Fruit fly (Drosophila melanogaster) whole organism, embryonic: ENCODE results near the gene CG18577.
A peak's percentile ranks its signal among the peaks of the same experiment; 100 is the strongest.

Experiments
- CG10979 ChIP-seq: fragments of 200-800 bp; sonication (Bioruptor generic); optimal IDR thresholded peaks from 2 replicates; lab custom pipeline; 2018; ENCODE audit warnings: missing biosample characterization, mild to moderate bottlenecking, missing genetic modification characterization, moderate library complexity
- CG11723 ChIP-seq: fragments of 200-800 bp; sonication (Bioruptor generic); optimal IDR thresholded peaks from 2 replicates; lab custom pipeline; 2017; ENCODE audit warnings: missing biosample characterization, mild to moderate bottlenecking, missing genetic modification characterization
- CG13296 ChIP-seq: fragments of 200-800 bp; sonication (Bioruptor generic); optimal IDR thresholded peaks from 3 replicates; lab custom pipeline; 2018; ENCODE audit warnings: missing biosample characterization, mild to moderate bottlenecking, missing genetic modification characterization
- CG15269 ChIP-seq: fragments of 200-800 bp; sonication (Bioruptor generic); optimal IDR thresholded peaks from 2 replicates; lab custom pipeline; 2018; ENCODE audit warnings: missing biosample characterization, mild to moderate bottlenecking, missing genetic modification characterization, moderate library complexity
- CG17385 ChIP-seq: fragments of 200-800 bp; sonication (Bioruptor generic); optimal IDR thresholded peaks from 3 replicates; lab custom pipeline; 2018; ENCODE audit warnings: missing biosample characterization, mild to moderate bottlenecking, missing genetic modification characterization
- CG2202 ChIP-seq: fragments of 200-800 bp; sonication (Bioruptor generic); optimal IDR thresholded peaks from 2 replicates; lab custom pipeline; 2018; ENCODE audit warnings: missing biosample characterization, mild to moderate bottlenecking, missing genetic modification characterization
- CG30020 ChIP-seq: fragments of 200-800 bp; optimal IDR thresholded peaks from 2 replicates; lab custom pipeline; 2019; ENCODE audit warnings: missing biosample characterization, mild to moderate bottlenecking, missing genetic modification characterization, moderate library complexity
- CG31441 ChIP-seq: fragments of 200-800 bp; sonication (Bioruptor generic); IDR thresholded peaks from 2 replicates; pipeline ENCODE4 v1.3.6; 2022; ENCODE audit warnings: missing biosample characterization, missing genetic modification characterization
- CG32532 ChIP-seq: fragments of 200-800 bp; sonication (Bioruptor generic); IDR thresholded peaks from 2 replicates; pipeline ENCODE4 v1.3.6; 2022; ENCODE audit warnings: missing biosample characterization, missing genetic modification characterization
- CG33557 ChIP-seq: fragments of 200-800 bp; sonication (Bioruptor generic); optimal IDR thresholded peaks from 2 replicates; lab custom pipeline; 2019; ENCODE audit warnings: missing biosample characterization, mild to moderate bottlenecking, missing genetic modification characterization, moderate library complexity
- CG34376 ChIP-seq: fragments of 200-800 bp; sonication (Bioruptor generic); optimal IDR thresholded peaks from 2 replicates; lab custom pipeline; 2018; ENCODE audit warnings: missing biosample characterization, mild to moderate bottlenecking, missing genetic modification characterization
- CG43689 ChIP-seq: fragments of 200-800 bp; sonication (Bioruptor generic); IDR thresholded peaks from 2 replicates; pipeline ENCODE4 v1.3.6; 2022; ENCODE audit warnings: missing biosample characterization, missing genetic modification characterization
- CG4820 ChIP-seq: fragments of 200-800 bp; sonication (Bioruptor generic); optimal IDR thresholded peaks from 3 replicates; lab custom pipeline; 2016; ENCODE audit warnings: missing biosample characterization, missing genetic modification characterization
- CG7357 ChIP-seq: fragments of 200-800 bp; sonication (Bioruptor generic); IDR thresholded peaks from 3 replicates; pipeline ENCODE4 v1.3.6; 2022; ENCODE audit warnings: missing biosample characterization, missing genetic modification characterization
- Dfd ChIP-seq, 2 experiments: fragments of >200 bp; optimal IDR thresholded peaks; 2 replicates each; lab custom pipeline; 2017; ENCODE audit warnings: missing biosample characterization in 2 of 2, missing genetic modification characterization in 2 of 2
- Dref ChIP-seq: fragments of 200-800 bp; sonication (Bioruptor generic); IDR thresholded peaks from 2 replicates; pipeline ENCODE4 v1.3.6; 2022; ENCODE audit warnings: missing biosample characterization, missing genetic modification characterization
- Eip74EF ChIP-seq, 2 experiments: fragments of 200-800 bp in 1 of 2; fragments of >200 bp in 1 of 2; sonication (Bioruptor generic) in 1 of 2; optimal IDR thresholded peaks; 2 replicates each; lab custom pipeline; 2017 to 2019; ENCODE audit warnings: missing biosample characterization in 2 of 2, missing genetic modification characterization in 2 of 2, mild to moderate bottlenecking in 1 of 2, moderate library complexity in 1 of 2
- Ets65A ChIP-seq: fragments of 200-800 bp; sonication (Bioruptor generic); peaks from one replicate; lab custom pipeline; 2016; ENCODE audit warnings: missing biosample characterization, missing genetic modification characterization
- Gsc ChIP-seq: fragments of 200-800 bp; sonication (Bioruptor generic); IDR thresholded peaks from 2 replicates; pipeline ENCODE4 v1.3.6; 2022; ENCODE audit warnings: missing biosample characterization, missing genetic modification characterization
- Hmx ChIP-seq: fragments of 200-800 bp; sonication (Bioruptor generic); optimal IDR thresholded peaks from 2 replicates; lab custom pipeline; 2016; ENCODE audit warnings: missing biosample characterization, missing genetic modification characterization
- Hsf ChIP-seq: fragments of 200-800 bp; sonication (Bioruptor generic); optimal IDR thresholded peaks from 3 replicates; lab custom pipeline; 2016; ENCODE audit warnings: missing biosample characterization, missing genetic modification characterization
- Mad ChIP-seq: fragments of 200-800 bp; sonication (Bioruptor generic); optimal IDR thresholded peaks from 2 replicates; lab custom pipeline; 2016; ENCODE audit warnings: missing biosample characterization, missing genetic modification characterization
- Nf-YB ChIP-seq: fragments of 200-800 bp; sonication (Bioruptor generic); optimal IDR thresholded peaks from 3 replicates; lab custom pipeline; 2019; ENCODE audit warnings: missing biosample characterization, mild to moderate bottlenecking, missing genetic modification characterization, moderate library complexity
- Ssrp ChIP-seq: fragments of 200-800 bp; sonication (Bioruptor generic); optimal IDR thresholded peaks from 2 replicates; lab custom pipeline; 2018; ENCODE audit warnings: missing biosample characterization, mild to moderate bottlenecking, missing genetic modification characterization, moderate library complexity
- Stat92E ChIP-seq, 3 experiments: fragments of >200 bp in 2 of 3; fragments of 200-800 bp in 1 of 3; sonication (Bioruptor generic) in 1 of 3; optimal IDR thresholded peaks; 2 replicates each; lab custom pipeline; 2017 to 2019; ENCODE audit warnings: missing biosample characterization in 3 of 3, missing genetic modification characterization in 3 of 3, mild to moderate bottlenecking in 1 of 3, moderate library complexity in 1 of 3
- ab ChIP-seq: fragments of 200-800 bp; sonication (Bioruptor generic); optimal IDR thresholded peaks from 2 replicates; lab custom pipeline; 2016; ENCODE audit warnings: missing biosample characterization, missing genetic modification characterization
- aop ChIP-seq: fragments of 200-800 bp; sonication (Bioruptor generic); IDR thresholded peaks from 2 replicates; pipeline ENCODE4 v1.3.6; 2022; ENCODE audit warnings: missing biosample characterization, missing genetic modification characterization
- ase ChIP-seq: fragments of 200-800 bp; sonication (Bioruptor generic); IDR thresholded peaks from 3 replicates; pipeline ENCODE4 v1.3.6; 2022; ENCODE audit warnings: missing biosample characterization, missing genetic modification characterization
- ato ChIP-seq: fragments of 200-800 bp; sonication (Bioruptor generic); IDR thresholded peaks from 2 replicates; pipeline ENCODE4 v1.3.6; 2022; ENCODE audit warnings: missing biosample characterization, missing genetic modification characterization; ENCODE audit not compliant: partially characterized antibody
- bbx ChIP-seq: fragments of 200-800 bp; sonication (Bioruptor generic); IDR thresholded peaks from 2 replicates; pipeline ENCODE4 v1.3.6; 2022; ENCODE audit warnings: missing biosample characterization, missing genetic modification characterization; ENCODE audit not compliant: partially characterized antibody
- chn ChIP-seq: fragments of 200-800 bp; sonication (Bioruptor generic); optimal IDR thresholded peaks from 2 replicates; lab custom pipeline; 2016; ENCODE audit warnings: missing biosample characterization, missing genetic modification characterization
- cwo ChIP-seq: fragments of 200-800 bp; sonication (Bioruptor generic); optimal IDR thresholded peaks from 3 replicates; lab custom pipeline; 2017; ENCODE audit warnings: missing biosample characterization, missing genetic modification characterization, mild to moderate bottlenecking, moderate library complexity, missing genetic modification reagents
- dpn ChIP-seq, 2 experiments: fragments of 200-800 bp; sonication (Bioruptor generic); optimal IDR thresholded peaks; 3 replicates each; lab custom pipeline; 2016; ENCODE audit warnings: missing biosample characterization in 2 of 2, missing genetic modification characterization in 2 of 2
- esg ChIP-seq: fragments of 200-800 bp; sonication (Bioruptor generic); conservative IDR thresholded peaks from 2 replicates; pipeline ENCODE4 v1.3.6; 2022; ENCODE audit warnings: missing biosample characterization, missing genetic modification characterization
- gce ChIP-seq: fragments of 200-800 bp; sonication (Bioruptor generic); IDR thresholded peaks from 3 replicates; pipeline ENCODE4 v1.3.6; 2022; ENCODE audit warnings: missing biosample characterization, missing genetic modification characterization
- gcm ChIP-seq: fragments of 200-800 bp; sonication (Bioruptor generic); optimal IDR thresholded peaks from 2 replicates; lab custom pipeline; 2019; ENCODE audit warnings: missing biosample characterization, mild to moderate bottlenecking, missing genetic modification characterization, moderate library complexity
- gem ChIP-seq: fragments of 200-800 bp; sonication (Bioruptor generic); optimal IDR thresholded peaks from 2 replicates; lab custom pipeline; 2019; ENCODE audit warnings: missing biosample characterization, mild to moderate bottlenecking, missing genetic modification characterization, moderate library complexity
- grau ChIP-seq: fragments of 200-800 bp; optimal IDR thresholded peaks from 3 replicates; lab custom pipeline; 2019; ENCODE audit warnings: missing biosample characterization, mild to moderate bottlenecking, missing genetic modification characterization, moderate library complexity
- grn ChIP-seq: fragments of 200-800 bp; sonication (Bioruptor generic); optimal IDR thresholded peaks from 3 replicates; lab custom pipeline; 2017; ENCODE audit warnings: missing biosample characterization, missing genetic modification characterization
- inv ChIP-seq: fragments of 200-800 bp; sonication (Bioruptor generic); IDR thresholded peaks from 2 replicates; pipeline ENCODE4 v1.3.6; 2022; ENCODE audit warnings: missing biosample characterization, missing genetic modification characterization; ENCODE audit not compliant: partially characterized antibody
- luna ChIP-seq: fragments of 200-800 bp; sonication (Bioruptor generic); optimal IDR thresholded peaks from 2 replicates; lab custom pipeline; 2016; ENCODE audit warnings: missing biosample characterization, missing genetic modification characterization
- mld ChIP-seq: fragments of 200-800 bp; sonication (Bioruptor generic); IDR thresholded peaks from 3 replicates; pipeline ENCODE4 v1.3.6; 2022; ENCODE audit warnings: missing biosample characterization, missing genetic modification characterization; ENCODE audit not compliant: partially characterized antibody
- nom ChIP-seq: fragments of 200-800 bp; sonication (Bioruptor generic); optimal IDR thresholded peaks from 2 replicates; lab custom pipeline; 2017; ENCODE audit warnings: missing biosample characterization, missing genetic modification characterization, mild to moderate bottlenecking, moderate library complexity, missing genetic modification reagents
- otp ChIP-seq: fragments of 200-800 bp; sonication (Bioruptor generic); IDR thresholded peaks from 3 replicates; pipeline ENCODE4, ENCODE4 v1.3.6; 2022; ENCODE audit warnings: missing biosample characterization, missing genetic modification characterization
- row ChIP-seq: fragments of 200-800 bp; sonication (Bioruptor generic); IDR thresholded peaks from 3 replicates; pipeline ENCODE4 v1.3.6; 2022; ENCODE audit warnings: missing biosample characterization, missing genetic modification characterization
- stwl ChIP-seq: fragments of 200-800 bp; sonication (Bioruptor generic); optimal IDR thresholded peaks from 3 replicates; lab custom pipeline; 2018; ENCODE audit warnings: missing biosample characterization, mild to moderate bottlenecking, missing genetic modification characterization, moderate library complexity
- trem ChIP-seq: fragments of 200-800 bp; optimal IDR thresholded peaks from 3 replicates; lab custom pipeline; 2019; ENCODE audit warnings: missing biosample characterization, mild to moderate bottlenecking, missing genetic modification characterization, moderate library complexity
- unpg ChIP-seq: fragments of 200-800 bp; sonication (Bioruptor generic); optimal IDR thresholded peaks from 3 replicates; lab custom pipeline; 2018; ENCODE audit warnings: missing biosample characterization, mild to moderate bottlenecking, missing genetic modification characterization, moderate library complexity
- usp ChIP-seq: fragments of >200 bp; optimal IDR thresholded peaks from 2 replicates; lab custom pipeline; 2017; ENCODE audit warnings: missing biosample characterization, missing genetic modification characterization
- vnd ChIP-seq: fragments of 200-800 bp; sonication (Bioruptor generic); IDR thresholded peaks from 3 replicates; pipeline ENCODE4 v1.3.6; 2022; ENCODE audit warnings: missing biosample characterization, missing genetic modification characterization; ENCODE audit not compliant: partially characterized antibody
- yki ChIP-seq: fragments of >200 bp; optimal IDR thresholded peaks from 3 replicates; lab custom pipeline; 2018

Gene CG18577

dm6 chr3R:11199227-11199835, 3.4 kb downstream of the CG18577 start (continued):
- TF ChIP-seq Ssrp (no peak), CG4820 (GFP tag; lab: Kevin White, UChicago) (no peak), Hsf (GFP tag; lab: Kevin White, UChicago) (no peak), ab (GFP tag; lab: Kevin White, UChicago) (no peak), CG34376 (GFP tag; lab: Kevin White, UChicago) (peak; percentile 64), Mad (GFP tag; lab: Kevin White, UChicago) (no peak), gem (tag; lab: Kevin White, UChicago) (peak; percentile 41), Nf-YB (GFP tag; lab: Kevin White, UChicago) (no peak), nom (GFP tag; lab: Kevin White, UChicago) (no peak), usp (no peak), cwo (GFP tag; lab: Kevin White, UChicago) (peak; percentile 86), Ets65A (GFP tag; lab: Kevin White, UChicago) (peak; percentile 25), mld (no peak), Dref (GFP tag; lab: Robert Waterston, UW) (no peak), CG15269 (no peak), CG31441 (GFP tag; lab: Robert Waterston, UW) (no peak), grau (tag; lab: Kevin White, UChicago) (no peak), unpg (GFP tag; lab: Kevin White, UChicago) (no peak), gce (GFP tag; lab: Robert Waterston, UW) (no peak), CG2202 (no peak), CG32532 (GFP tag; lab: Robert Waterston, UW) (no peak), inv (GFP tag; lab: Robert Waterston, UW) (no peak), Dfd (GFP tag; optimal IDR thresholded peaks at IDR 0.05; lab: Kevin White, UChicago) (no peak), CG43689 (GFP tag; lab: Robert Waterston, UW) (no peak), CG7357 (GFP tag; lab: Robert Waterston, UW) (no peak), luna (GFP tag; lab: Kevin White, UChicago) (no peak), stwl (no peak), dpn (GFP tag; optimal IDR thresholded peaks at IDR 0.05; lab: Kevin White, UChicago) (no peak), vnd (GFP tag; lab: Robert Waterston, UW) (0 out of 3 replicates have a peak, but pooled peaks have one; percentile 31), chn (GFP tag; lab: Kevin White, UChicago) (no peak), yki (lab: Kevin White, UChicago) (no peak), Stat92E (GFP tag; optimal IDR thresholded peaks at IDR 0.05; lab: Kevin White, UChicago) (no peak), Eip74EF (GFP tag; optimal IDR thresholded peaks at IDR 0.05; lab: Kevin White, UChicago) (no peak), CG17385 (GFP tag; lab: Kevin White, UChicago) (no peak), Gsc (GFP tag; lab: Robert Waterston, UW) (no peak), CG33557 (no peak), esg (GFP tag; lab: Robert Waterston, UW) (no peak), ato (GFP tag; lab: Robert Waterston, UW) (no peak), trem (tag; lab: Kevin White, UChicago) (no peak), bbx (GFP tag; lab: Robert Waterston, UW) (no peak), grn (peak; percentile 87), CG13296 (GFP tag; lab: Kevin White, UChicago) (no peak), CG10979 (tag; lab: Kevin White, UChicago) (no peak), Hmx (GFP tag; lab: Kevin White, UChicago) (no peak), otp (GFP tag; lab: Robert Waterston, UW) (no peak), row (GFP tag; lab: Robert Waterston, UW) (no peak), gcm (no peak), aop (no peak), CG30020 (no peak), ase (GFP tag; lab: Robert Waterston, UW) (no peak), CG11723 (GFP tag; lab: Kevin White, UChicago) (no peak)
